Fruit fly (Drosophila melanogaster) ovary, adult (tissue): ENCODE measurements around the gene tw.
A peak's percentile ranks its signal among the peaks of the same experiment; 100 is the strongest.

Source experiments
- CG17801 ChIP-seq: fragments of 200-800 bp; optimal IDR thresholded peaks from 2 replicates; lab custom pipeline; 2019; ENCODE audit warnings: missing biosample characterization, mild to moderate bottlenecking, missing genetic modification characterization, moderate library complexity; ENCODE audit not compliant: partially characterized antibody

The tw gene

DNA sequence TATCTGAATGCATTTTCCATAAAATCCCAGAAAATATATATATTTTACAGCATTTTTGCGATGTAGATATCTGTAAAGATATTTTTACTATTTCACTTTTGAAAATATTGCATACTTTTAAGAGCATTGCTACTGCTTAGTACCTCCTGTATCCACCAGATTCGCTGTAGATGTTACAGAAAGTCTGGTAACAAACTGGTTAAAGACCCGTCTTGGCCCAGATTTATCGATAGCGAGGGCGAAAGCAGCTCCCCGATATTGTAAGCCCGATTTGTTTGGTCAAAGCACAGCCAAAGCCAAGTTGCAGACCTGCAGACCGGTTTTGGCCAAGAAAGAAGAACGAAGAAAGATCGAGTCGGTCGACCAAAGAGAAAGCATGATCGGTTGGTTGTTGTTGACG, at the start of gene tw:
tw (plus strand) TSS at position 291 of the 400 bp plus-strand sequence.
- no peak for TF ChIP-seq CG17801

DNA sequence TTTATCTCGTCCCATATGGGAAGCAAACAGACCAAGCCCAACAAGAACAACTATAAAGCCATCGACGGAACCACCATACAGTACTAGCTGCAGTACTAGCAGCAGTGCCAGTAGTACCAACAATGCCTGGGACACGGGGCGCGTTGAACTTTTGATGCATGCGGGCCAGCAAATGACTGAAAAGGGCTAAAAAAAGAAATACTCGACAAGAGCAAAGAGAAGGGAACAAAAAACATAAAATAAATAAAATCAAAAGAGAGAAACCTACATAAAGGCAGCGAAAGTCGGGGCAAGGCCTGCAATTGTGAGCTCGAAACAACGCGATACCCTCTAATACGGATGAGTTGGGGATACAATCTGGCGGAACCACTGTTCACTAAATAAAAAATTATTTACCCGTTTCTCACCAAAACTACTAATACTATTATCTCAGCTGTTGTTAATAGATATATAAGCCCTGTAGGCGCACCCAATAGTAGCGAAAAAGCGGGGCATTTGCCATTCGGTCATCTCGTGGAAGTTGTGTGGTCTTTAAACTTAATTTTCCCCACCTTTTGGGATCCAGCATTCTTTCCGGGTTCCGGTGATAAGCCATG, 44.8 kb upstream of the tw start:
- no peak for TF ChIP-seq CG17801

- no peak for TF ChIP-seq CG17801
Measured at dm6 chrX:750047-750446, 34.5 kb upstream of the tw start, which contains the start of gene CG5254. TSS of gene CG5254 (plus strand) at chrX:750347.

dm6 chrX:751201-751600, 33.3 kb upstream of the tw start, which contains the start of gene CG13362:
TSS of gene CG13362 (minus strand) at chrX:751301.
- no peak for TF ChIP-seq CG17801

DNA sequence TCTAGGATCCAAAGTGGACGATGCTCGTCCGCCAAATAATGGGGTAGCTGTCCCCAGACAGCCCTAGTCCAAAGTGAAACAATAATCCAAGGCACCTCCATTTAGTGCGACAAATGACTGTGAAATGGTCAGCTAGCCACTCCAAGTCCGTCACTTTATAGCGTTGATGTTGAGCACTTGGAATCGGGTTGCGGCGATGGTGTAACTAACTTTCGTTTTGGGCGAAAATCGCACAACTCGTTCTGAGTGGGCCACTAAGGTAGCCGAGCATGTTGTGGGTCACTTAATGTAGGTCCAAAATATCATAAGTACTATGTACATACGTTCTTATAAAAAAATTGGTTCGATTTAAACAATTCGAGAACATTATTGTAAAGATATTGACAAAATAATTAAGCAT, 31.0 kb upstream of the tw start, which contains the start of gene CG13361:
CG13361 (minus strand) TSS at position 101 of the 400 bp plus-strand sequence.
- TF ChIP-seq CG17801: no peak

DNA sequence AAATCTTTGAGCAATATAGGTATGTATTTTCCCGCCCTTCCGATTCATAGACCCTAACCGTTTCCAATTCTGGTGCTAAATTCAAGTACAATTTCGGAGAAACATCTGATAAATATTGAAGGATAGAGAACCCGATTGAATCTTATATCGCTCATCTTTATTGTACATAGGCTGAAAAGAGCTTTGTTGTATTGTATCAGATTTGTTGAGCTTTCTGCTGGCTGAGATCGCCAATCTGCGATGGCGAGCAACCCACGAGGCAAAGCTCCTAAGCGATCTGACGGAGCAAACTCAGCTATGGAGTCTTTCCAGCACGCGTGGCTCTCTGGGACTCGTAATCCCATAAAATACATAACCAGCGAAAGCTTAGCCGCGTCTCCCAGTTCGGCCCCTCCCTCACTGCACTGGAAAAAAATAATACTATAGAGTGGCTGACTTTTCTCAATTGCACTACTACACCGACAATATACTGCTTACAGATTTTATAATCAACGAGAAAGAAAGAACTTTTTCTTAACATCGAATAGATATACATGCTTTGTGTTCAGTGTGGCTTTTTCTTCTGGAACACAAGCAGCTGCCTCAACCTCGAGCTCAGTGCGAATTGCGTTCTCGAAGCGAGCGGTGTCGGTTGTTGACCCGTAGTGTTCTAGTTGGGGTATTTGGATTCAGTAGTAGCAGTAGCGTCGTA, 28.8 kb upstream of the tw start:
- TF ChIP-seq CG17801: peak; percentile 64

DNA sequence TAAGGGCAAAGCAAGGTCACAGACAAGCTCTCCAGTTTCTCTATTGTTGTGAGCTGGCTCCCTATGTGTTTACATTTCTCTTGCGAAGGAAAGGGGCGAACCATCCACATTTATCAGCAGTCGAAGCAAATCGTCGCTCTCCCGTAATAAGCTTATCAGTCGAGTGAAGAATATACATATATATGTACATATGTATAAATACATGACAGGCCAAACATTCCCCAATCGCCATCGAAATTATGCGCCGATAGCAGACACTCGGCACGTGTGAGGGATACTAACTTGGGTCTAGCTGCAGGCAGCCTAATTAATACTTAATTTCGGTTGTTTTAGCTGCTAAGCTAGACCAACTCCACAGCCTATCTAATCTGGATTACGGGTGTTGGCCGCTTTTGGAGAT, 27.7 kb upstream of the tw start:
- TF ChIP-seq CG17801: no peak

dm6 chrX:758892-759621, 25.5 kb upstream of the tw start, which contains the start of gene CG5273:
TSS of gene CG5273 (plus strand) at chrX:759594.
- TF ChIP-seq CG17801: peak; percentile 76

DNA sequence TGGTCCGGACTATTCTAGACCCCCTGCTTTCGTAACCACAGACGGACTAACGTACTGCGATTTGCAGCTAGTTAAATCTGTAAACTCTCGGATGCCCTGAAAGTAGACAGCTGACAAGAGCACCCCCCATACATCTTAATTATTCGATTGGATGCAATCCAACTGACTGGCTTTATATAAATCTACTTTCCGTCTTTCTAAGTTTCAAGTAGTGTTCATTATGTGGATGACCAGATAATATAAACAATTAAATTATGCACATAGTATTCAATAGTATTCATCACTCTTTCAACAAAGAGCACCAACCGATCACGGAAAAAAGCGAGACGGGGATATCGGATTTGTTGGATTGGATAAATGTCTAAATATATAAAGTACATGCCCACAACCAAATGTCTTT, 22.5 kb upstream of the tw start:
- no peak for TF ChIP-seq CG17801

- TF ChIP-seq CG17801: peak; percentile 87
Measured at dm6 chrX:765039-765508, 19.5 kb upstream of the tw start, which contains the start of gene RpL22. TSS of gene RpL22 (minus strand) at chrX:765130.

DNA sequence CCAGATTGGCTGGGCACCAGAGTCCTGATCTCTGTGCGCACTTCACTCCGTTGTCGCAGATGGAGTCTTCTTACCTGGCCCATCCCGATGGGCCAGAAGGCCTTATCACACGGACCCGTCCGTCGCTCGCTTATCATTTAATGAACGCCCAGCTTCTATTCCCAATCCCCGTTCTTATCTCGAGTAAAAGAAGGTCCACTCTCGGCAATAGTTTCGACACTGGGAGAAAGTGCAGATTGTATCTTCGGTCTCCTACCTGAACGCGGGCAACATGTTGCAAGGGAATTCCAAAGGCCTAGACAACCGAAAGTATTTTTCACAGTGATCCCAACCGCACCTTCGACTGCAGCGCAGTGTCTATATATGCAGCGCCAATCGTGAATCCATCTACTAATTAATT, 18.5 kb upstream of the tw start:
- TF ChIP-seq CG17801: no peak

- no peak for TF ChIP-seq CG17801
Measured at dm6 chrX:767928-768327, 16.6 kb upstream of the tw start.

dm6 chrX:768480-769123, 15.9 kb upstream of the tw start:
- TF ChIP-seq CG17801: no peak

DNA sequence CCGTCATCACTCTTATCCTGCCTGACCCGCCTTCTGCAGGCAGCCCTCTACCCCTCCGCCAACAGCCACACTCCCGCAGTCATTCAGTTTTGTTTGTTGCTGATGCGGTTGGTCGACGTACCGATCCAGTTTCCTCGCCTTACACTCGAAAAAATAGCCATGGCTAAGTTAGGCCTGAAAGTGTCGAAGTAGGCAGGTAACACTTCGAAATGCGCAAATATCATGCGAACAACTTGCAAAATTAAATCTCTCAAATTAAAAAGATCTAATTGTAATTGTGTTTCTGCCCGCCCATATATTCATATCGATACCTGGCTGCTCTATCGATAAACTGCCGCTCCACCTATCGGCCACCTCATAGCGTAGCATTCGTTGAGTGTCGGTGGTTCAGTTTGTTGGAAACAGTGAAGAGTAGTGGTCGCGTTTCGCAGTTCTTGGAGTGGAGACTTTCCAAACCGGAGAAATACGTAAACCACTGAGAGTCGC, 14.9 kb upstream of the tw start, which contains the start of gene fz3:
fz3 (plus strand) TSS at position 307 of the 486 bp plus-strand sequence.
- TF ChIP-seq CG17801: peak; percentile 65

DNA sequence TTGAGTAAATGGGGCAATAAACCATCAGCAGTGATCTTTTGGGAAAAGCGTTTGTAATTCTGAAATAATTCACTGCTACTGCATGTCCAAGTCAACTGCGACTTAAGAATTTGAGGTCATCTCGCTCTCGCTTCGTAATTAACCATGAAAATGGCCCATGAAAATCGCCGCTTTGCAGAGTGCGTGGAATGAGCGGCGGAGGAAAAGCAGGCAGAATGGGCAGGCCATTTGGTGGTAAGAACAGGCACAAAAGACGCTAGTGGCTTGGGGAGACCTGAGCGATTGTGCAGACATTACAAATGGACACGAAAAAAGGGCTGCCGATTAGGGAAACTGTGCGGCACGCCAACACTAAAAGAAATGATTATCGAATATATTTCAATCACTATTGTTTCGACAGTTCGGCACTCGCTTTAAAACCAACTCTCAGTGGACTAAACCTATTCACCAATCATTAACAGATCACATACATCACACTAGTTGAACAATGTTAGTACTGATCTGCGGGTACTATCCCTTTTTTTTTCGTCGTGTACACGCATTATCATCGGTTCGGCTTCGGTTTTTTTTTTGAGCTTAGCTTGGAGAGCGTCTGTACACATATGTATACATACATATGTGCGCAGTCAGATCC, 13.0 kb upstream of the tw start:
- no peak for TF ChIP-seq CG17801
